Worm (Caenorhabditis elegans) whole organism, L2 larva: ENCODE data around the gene T20G5.13.
A peak's percentile ranks its signal among the peaks of the same experiment; 100 is the strongest.

Experiments used
- Y55F3AM.14 ChIP-seq: fragments of 200-800 bp; sonication (Bioruptor generic); optimal IDR thresholded peaks from 2 replicates; lab custom pipeline; 2018; ENCODE audit warnings: mild to moderate bottlenecking, missing genetic modification characterization, missing compliant biosample characterization
- ceh-82 ChIP-seq: fragments of 150-350 bp; optimal IDR thresholded peaks from 2 replicates; lab custom pipeline; 2014; ENCODE audit warnings: missing biosample characterization, missing genetic modification characterization
- dmd-4 ChIP-seq: sonication (generic microtip); optimal IDR thresholded peaks from 2 replicates; lab custom pipeline; 2017; ENCODE audit warnings: missing biosample characterization, missing genetic modification characterization
- elt-1 ChIP-seq: fragments of 150-350 bp; optimal IDR thresholded peaks from 2 replicates; lab custom pipeline; 2014; ENCODE audit warnings: missing biosample characterization, missing genetic modification characterization
- lin-13 ChIP-seq: fragments of 150-350 bp; optimal IDR thresholded peaks from 2 replicates; lab custom pipeline; 2014; ENCODE audit warnings: missing biosample characterization, missing genetic modification reagents, missing genetic modification characterization
- lin-39 ChIP-seq: fragments of 150-350 bp; optimal IDR thresholded peaks from 2 replicates; lab custom pipeline; 2014; ENCODE audit warnings: missing biosample characterization, missing genetic modification reagents, missing genetic modification characterization
- lsy-2 ChIP-seq, 2 experiments: fragments of 150-350 bp in 1 of 2; sonication (generic microtip) in 1 of 2; optimal IDR thresholded peaks; 2 replicates each; lab custom pipeline; 2014 to 2017; ENCODE audit warnings: missing biosample characterization in 2 of 2, missing genetic modification characterization in 2 of 2
- snpc-4 ChIP-seq: fragments of 150-350 bp; optimal IDR thresholded peaks from 2 replicates; lab custom pipeline; 2014; ENCODE audit warnings: missing biosample characterization, missing genetic modification characterization
- unc-55 ChIP-seq: fragments of 150-350 bp; sonication (generic microtip); optimal IDR thresholded peaks from 3 replicates; lab custom pipeline; 2014; ENCODE audit warnings: missing biosample characterization, missing genetic modification reagents, missing genetic modification characterization
- unc-62 ChIP-seq: fragments of 150-350 bp; optimal IDR thresholded peaks from 2 replicates; lab custom pipeline; 2014; ENCODE audit warnings: missing biosample characterization, missing genetic modification reagents, missing genetic modification characterization
- ztf-11 ChIP-seq: sonication (generic microtip); optimal IDR thresholded peaks from 2 replicates; lab custom pipeline; 2017; ENCODE audit warnings: missing biosample characterization, missing genetic modification characterization

ce11 chrIII:10216585-10217278 lies 15.6 kb upstream of the T20G5.13 start, which contains the start of gene cts-1:
- TF ChIP-seq Y55F3AM.14 (GFP tag; lab: Kevin White, UChicago) (no peak), lin-39 (no peak), lin-13 (GFP tag; lab: Kevin White, UChicago) (peak; percentile 80), unc-62 (GFP tag; lab: Kevin White, UChicago) (no peak), ztf-11 (no peak), unc-55 (GFP tag; lab: Kevin White, UChicago) (peak; percentile 68), snpc-4 (tag; lab: Kevin White, UChicago) (peak; percentile 48), lsy-2 (tag; optimal IDR thresholded peaks at IDR 0.05; lab: Kevin White, UChicago) (peak; percentile 59 to 92), dmd-4 (no peak), elt-1 (tag; lab: Kevin White, UChicago) (no peak), ceh-82 (no peak)
